Worm (Caenorhabditis elegans) whole organism, young adult: ENCODE results near the gene such-1.

Experiments used
- B0035.1 ChIP-seq: sonication (generic microtip); optimal IDR thresholded peaks from 2 replicates; lab custom pipeline; 2016; ENCODE audit warnings: missing genetic modification characterization, mild to moderate bottlenecking, missing compliant biosample characterization, missing genotype, missing genetic modification reagents
- B0336.3 ChIP-seq: fragments of 200-800 bp; sonication (Bioruptor generic); IDR thresholded peaks from 2 replicates; pipeline ENCODE4 v1.3.6; 2022; ENCODE audit warnings: missing genetic modification characterization, missing compliant biosample characterization
- C06A6.2 ChIP-seq: fragments of 200-800 bp; sonication (Bioruptor generic); conservative IDR thresholded peaks from 2 replicates; pipeline ENCODE4 v1.3.6; 2022; ENCODE audit warnings: missing genetic modification characterization, missing compliant biosample characterization
- C17E4.6 ChIP-seq: fragments of 200-800 bp; sonication (Bioruptor generic); IDR thresholded peaks from 2 replicates; pipeline ENCODE4 v1.3.6; 2022; ENCODE audit warnings: missing genetic modification reagents, missing genetic modification characterization, missing compliant biosample characterization
- F10E7.11 ChIP-seq: sonication (generic microtip); optimal IDR thresholded peaks from 2 replicates; lab custom pipeline; 2017; ENCODE audit warnings: mild to moderate bottlenecking, missing genetic modification characterization, moderate library complexity, missing compliant biosample characterization
- F55B11.4 ChIP-seq: sonication (generic microtip); optimal IDR thresholded peaks from 2 replicates; lab custom pipeline; 2016; ENCODE audit warnings: missing compliant biosample characterization, missing genetic modification characterization, borderline replicate concordance; ENCODE audit not compliant: insufficient read depth
- K11D2.4 ChIP-seq: fragments of 200-800 bp; sonication (Bioruptor generic); IDR thresholded peaks from 2 replicates; pipeline ENCODE4 v1.3.6; 2022; ENCODE audit warnings: missing genetic modification reagents, missing genetic modification characterization, missing compliant biosample characterization
- ZK185.1 ChIP-seq: sonication (generic microtip); optimal IDR thresholded peaks from 2 replicates; lab custom pipeline; 2016; ENCODE audit warnings: mild to moderate bottlenecking, missing genetic modification characterization, missing compliant biosample characterization; ENCODE audit not compliant: poor library complexity, severe bottlenecking
- akir-1 ChIP-seq: fragments of 200-800 bp; sonication (Bioruptor generic); optimal IDR thresholded peaks from 2 replicates; lab custom pipeline; 2018; ENCODE audit warnings: mild to moderate bottlenecking, missing genetic modification characterization, moderate library complexity, missing compliant biosample characterization
- aptf-3 ChIP-seq: fragments of 200-800 bp; sonication (Bioruptor generic); IDR thresholded peaks from 2 replicates; pipeline ENCODE4 v1.3.6; 2022; ENCODE audit warnings: missing genetic modification characterization, missing compliant biosample characterization
- attf-3 ChIP-seq: fragments of 200-800 bp; sonication (Bioruptor generic); conservative IDR thresholded peaks from 2 replicates; pipeline ENCODE4 v1.3.6; 2022; ENCODE audit warnings: missing genetic modification reagents, missing genetic modification characterization, missing compliant biosample characterization
- ccch-3 ChIP-seq: fragments of 200-800 bp; sonication (Bioruptor generic); optimal IDR thresholded peaks from 2 replicates; lab custom pipeline; 2018; ENCODE audit warnings: mild to moderate bottlenecking, missing genetic modification characterization, missing compliant biosample characterization
- cebp-1 ChIP-seq, 2 experiments: fragments of 200-800 bp in 1 of 2; sonication (Bioruptor generic) in 1 of 2; sonication (generic microtip) in 1 of 2; IDR thresholded peaks in 1 of 2; optimal IDR thresholded peaks in 1 of 2; 2 replicates each; pipeline versions ENCODE4 v1.3.6 to Lab custom; 2017 to 2022; ENCODE audit warnings: missing compliant biosample characterization in 2 of 2, missing genetic modification characterization in 2 of 2, mild to moderate bottlenecking in 1 of 2, missing genetic modification reagents in 1 of 2, moderate library complexity in 1 of 2
- cebp-2 ChIP-seq: fragments of 200-800 bp; sonication (Bioruptor generic); IDR thresholded peaks from 2 replicates; pipeline ENCODE4 v1.3.6; 2022; ENCODE audit warnings: missing genetic modification characterization, missing compliant biosample characterization
- ceh-27 ChIP-seq: fragments of 200-800 bp; sonication (Bioruptor generic); optimal IDR thresholded peaks from 2 replicates; lab custom pipeline; 2018; ENCODE audit warnings: mild to moderate bottlenecking, missing genetic modification characterization, moderate library complexity, missing compliant biosample characterization
- ceh-40 ChIP-seq: fragments of 200-800 bp; sonication (Bioruptor generic); IDR thresholded peaks from 2 replicates; pipeline ENCODE4 v1.3.6; 2022; ENCODE audit warnings: missing genetic modification characterization, missing compliant biosample characterization
- ceh-58 ChIP-seq: fragments of 200-800 bp; sonication (Bioruptor generic); IDR thresholded peaks from 2 replicates; pipeline ENCODE4 v1.3.6; 2022; ENCODE audit warnings: missing genetic modification characterization, missing compliant biosample characterization
- ceh-79 ChIP-seq: sonication (generic microtip); optimal IDR thresholded peaks from 2 replicates; lab custom pipeline; 2017; ENCODE audit warnings: mild to moderate bottlenecking, missing genetic modification characterization, missing compliant biosample characterization
- chd-7 ChIP-seq: sonication (generic microtip); optimal IDR thresholded peaks from 2 replicates; lab custom pipeline; 2016; ENCODE audit warnings: mild to moderate bottlenecking, missing genetic modification characterization, moderate library complexity, missing compliant biosample characterization
- die-1 ChIP-seq: sonication (generic microtip); optimal IDR thresholded peaks from 2 replicates; lab custom pipeline; 2016; ENCODE audit warnings: missing genotype, mild to moderate bottlenecking, missing genetic modification characterization, missing compliant biosample characterization
- egrh-3 ChIP-seq: fragments of 200-800 bp; sonication (Bioruptor generic); IDR thresholded peaks from 2 replicates; pipeline ENCODE4 v1.3.6; 2022; ENCODE audit warnings: missing genetic modification reagents, missing genetic modification characterization, missing compliant biosample characterization
- ets-4 ChIP-seq: fragments of 200-800 bp; sonication (Bioruptor generic); optimal IDR thresholded peaks from 2 replicates; lab custom pipeline; 2018; ENCODE audit warnings: mild to moderate bottlenecking, missing genetic modification characterization, missing compliant biosample characterization
- fkh-3 ChIP-seq: sonication (generic microtip); optimal IDR thresholded peaks from 2 replicates; lab custom pipeline; 2016; ENCODE audit warnings: mild to moderate bottlenecking, missing genetic modification characterization, missing compliant biosample characterization
- hlh-12 ChIP-seq: sonication (generic microtip); optimal IDR thresholded peaks from 2 replicates; lab custom pipeline; 2016; ENCODE audit warnings: missing genetic modification characterization, missing compliant biosample characterization
- hmg-1.2 ChIP-seq: fragments of 200-800 bp; sonication (Bioruptor generic); IDR thresholded peaks from 2 replicates; pipeline ENCODE4 v1.3.6; 2022; ENCODE audit warnings: missing genetic modification reagents, missing genetic modification characterization, missing compliant biosample characterization
- hrde-1 ChIP-seq: sonication (generic microtip); optimal IDR thresholded peaks from 2 replicates; lab custom pipeline; 2016; ENCODE audit warnings: missing genetic modification characterization, mild to moderate bottlenecking, missing compliant biosample characterization, moderate library complexity, missing genotype, missing genetic modification reagents, borderline replicate concordance
- let-607 ChIP-seq, 2 experiments: fragments of 200-800 bp in 1 of 2; sonication (Bioruptor generic) in 1 of 2; sonication (generic microtip) in 1 of 2; optimal IDR thresholded peaks; 2 replicates each; lab custom pipeline; 2016 to 2018; ENCODE audit warnings: mild to moderate bottlenecking in 2 of 2, missing compliant biosample characterization in 2 of 2, missing genetic modification characterization in 2 of 2, moderate library complexity in 2 of 2, missing genotype in 1 of 2
- lin-26 ChIP-seq: fragments of 200-800 bp; sonication (Bioruptor generic); IDR thresholded peaks from 2 replicates; pipeline ENCODE4 v1.3.6; 2022; ENCODE audit warnings: missing genetic modification reagents, missing genetic modification characterization, missing compliant biosample characterization
- lin-40 ChIP-seq: sonication (generic microtip); optimal IDR thresholded peaks from 2 replicates; lab custom pipeline; 2016; ENCODE audit warnings: missing genetic modification characterization, mild to moderate bottlenecking, missing compliant biosample characterization, missing genotype, missing genetic modification reagents
- lsy-27 ChIP-seq: sonication (generic microtip); optimal IDR thresholded peaks from 2 replicates; lab custom pipeline; 2017; ENCODE audit warnings: missing genetic modification characterization, mild to moderate bottlenecking, missing compliant biosample characterization, antibody characterized with exemption, missing genotype, borderline replicate concordance; ENCODE audit not compliant: insufficient read depth
- madf-3 ChIP-seq: fragments of 200-800 bp; sonication (Bioruptor generic); IDR thresholded peaks from 2 replicates; pipeline ENCODE4 v1.3.6; 2022; ENCODE audit warnings: missing genetic modification reagents, missing genetic modification characterization, missing compliant biosample characterization
- mes-4 ChIP-seq: sonication (generic microtip); optimal IDR thresholded peaks from 2 replicates; lab custom pipeline; 2016; ENCODE audit warnings: missing genotype, missing genetic modification characterization, missing compliant biosample characterization
- nfya-2 ChIP-seq: fragments of 200-800 bp; sonication (Bioruptor generic); IDR thresholded peaks from 2 replicates; pipeline ENCODE4 v1.3.6; 2022; ENCODE audit warnings: missing genetic modification reagents, missing genetic modification characterization, missing compliant biosample characterization
- nhr-120 ChIP-seq: fragments of 200-800 bp; sonication (Bioruptor generic); IDR thresholded peaks from 2 replicates; pipeline ENCODE4 v1.3.6; 2022; ENCODE audit warnings: missing genetic modification characterization, missing compliant biosample characterization
- nhr-179 ChIP-seq: sonication (generic microtip); optimal IDR thresholded peaks from 2 replicates; lab custom pipeline; 2016; ENCODE audit warnings: mild to moderate bottlenecking, missing genetic modification characterization, missing compliant biosample characterization
- nhr-27 ChIP-seq: fragments of 200-800 bp; sonication (Bioruptor generic); optimal IDR thresholded peaks from 2 replicates; lab custom pipeline; 2018; ENCODE audit warnings: mild to moderate bottlenecking, missing genetic modification characterization, moderate library complexity, missing compliant biosample characterization
- pbrm-1 ChIP-seq: fragments of 200-800 bp; sonication (Bioruptor generic); IDR thresholded peaks from 2 replicates; pipeline ENCODE4 v1.3.6; 2022; ENCODE audit warnings: missing genetic modification reagents, missing genetic modification characterization, missing compliant biosample characterization
- pha-4 ChIP-seq: fragments of 150-350 bp; sonication (generic microtip); optimal IDR thresholded peaks from 2 replicates; lab custom pipeline; 2014; ENCODE audit warnings: missing biosample characterization, missing genetic modification reagents, missing genetic modification characterization
- rcor-1 ChIP-seq: fragments of 200-800 bp; sonication (Bioruptor generic); IDR thresholded peaks from 2 replicates; pipeline ENCODE4 v1.3.6; 2022; ENCODE audit warnings: missing genetic modification reagents, missing genetic modification characterization, missing compliant biosample characterization
- rpc-1 ChIP-seq, 2 experiments: fragments of 150-350 bp in 1 of 2; sonication (generic microtip) in 1 of 2; optimal IDR thresholded peaks; 2 replicates each; lab custom pipeline; 2014 to 2018; ENCODE audit warnings: missing biosample characterization in 1 of 2, missing genetic modification characterization in 1 of 2, missing genetic modification reagents in 1 of 2, missing genotype in 1 of 2
- snpc-4 ChIP-seq, 5 experiments: fragments of 150-350 bp in 1 of 5; sonication (generic microtip) in 4 of 5; optimal IDR thresholded peaks; 2 replicates each; lab custom pipeline; 2014 to 2018; ENCODE audit warnings: missing genetic modification characterization in 5 of 5, missing biosample characterization in 3 of 5, antibody characterized with exemption in 2 of 5, mild to moderate bottlenecking in 2 of 5, missing compliant biosample characterization in 2 of 5, missing genotype in 2 of 5, moderate library complexity in 2 of 5, missing genetic modification reagents in 1 of 5
- somi-1 ChIP-seq: fragments of 200-800 bp; sonication (Bioruptor generic); optimal IDR thresholded peaks from 2 replicates; lab custom pipeline; 2018; ENCODE audit warnings: mild to moderate bottlenecking, missing genetic modification characterization, missing compliant biosample characterization
- sptf-2 ChIP-seq: fragments of 200-800 bp; sonication (Bioruptor generic); optimal IDR thresholded peaks from 2 replicates; lab custom pipeline; 2018; ENCODE audit warnings: mild to moderate bottlenecking, missing genetic modification characterization, missing compliant biosample characterization
- tlf-1 ChIP-seq: fragments of 200-800 bp; sonication (Bioruptor generic); optimal IDR thresholded peaks from 2 replicates; lab custom pipeline; 2018; ENCODE audit warnings: mild to moderate bottlenecking, missing genetic modification characterization, missing compliant biosample characterization
- zfh-2 ChIP-seq: fragments of 200-800 bp; sonication (Bioruptor generic); conservative IDR thresholded peaks from 2 replicates; pipeline ENCODE4 v1.3.6; 2022; ENCODE audit warnings: missing genetic modification reagents, missing genetic modification characterization, missing compliant biosample characterization
- zim-3 ChIP-seq: sonication (generic microtip); optimal IDR thresholded peaks from 2 replicates; lab custom pipeline; 2017; ENCODE audit warnings: mild to moderate bottlenecking, missing genetic modification characterization, moderate library complexity, missing compliant biosample characterization

Gene such-1

ce11 chrIII:11524073-11524472 lies 514 bp upstream of the such-1 start (continued):
- TF ChIP-seq nfya-2 (GFP tag; lab: Robert Waterston, UW): no peak
- no peak for TF ChIP-seq ets-4 (GFP tag; lab: Kevin White, UChicago)
- TF ChIP-seq nhr-120: no peak
- TF ChIP-seq lin-26: no peak
- TF ChIP-seq rcor-1 (GFP tag; lab: Robert Waterston, UW): 0 out of 2 replicates have a peak, but pooled peaks have one; percentile 21
- no peak for TF ChIP-seq rpc-1 (optimal IDR thresholded peaks at IDR 0.05; lab: Kevin White, UChicago)
- TF ChIP-seq rpc-1 (tag; optimal IDR thresholded peaks at IDR 0.05; lab: Kevin White, UChicago): no peak
- TF ChIP-seq B0035.1: no peak
- TF ChIP-seq cebp-1 (GFP tag; IDR thresholded peaks at IDR 0.05; lab: Robert Waterston, UW): no peak
- TF ChIP-seq cebp-1 (tag; optimal IDR thresholded peaks at IDR 0.05; lab: Kevin White, UChicago): no peak
- TF ChIP-seq lin-40 (tag; lab: Kevin White, UChicago): no peak
- TF ChIP-seq F10E7.11: no peak
- peak; percentile 94 for TF ChIP-seq hmg-1.2 (GFP tag; lab: Robert Waterston, UW)
- peak; percentile 31 for TF ChIP-seq tlf-1
- no peak for TF ChIP-seq hlh-12 (tag; lab: Kevin White, UChicago)
- TF ChIP-seq fkh-3 (tag; lab: Kevin White, UChicago): no peak
- no peak for TF ChIP-seq somi-1 (GFP tag; lab: Kevin White, UChicago)
- TF ChIP-seq hrde-1 (tag; lab: Kevin White, UChicago): no peak
- TF ChIP-seq F55B11.4 (tag; lab: Kevin White, UChicago): no peak
- no peak for TF ChIP-seq ceh-27
- no peak for TF ChIP-seq C06A6.2 (GFP tag; lab: Robert Waterston, UW)
- TF ChIP-seq attf-3: no peak
- no peak for TF ChIP-seq C17E4.6 (GFP tag; lab: Robert Waterston, UW)
- TF ChIP-seq mes-4 (tag; lab: Kevin White, UChicago): no peak
- TF ChIP-seq K11D2.4 (GFP tag; lab: Robert Waterston, UW): no peak
- no peak for TF ChIP-seq zim-3 (tag; lab: Kevin White, UChicago)
- no peak for TF ChIP-seq pha-4 (tag; lab: Kevin White, UChicago)
- TF ChIP-seq akir-1 (GFP tag; lab: Kevin White, UChicago): no peak
- TF ChIP-seq aptf-3: no peak
- TF ChIP-seq ccch-3: no peak
- TF ChIP-seq B0336.3 (GFP tag; lab: Robert Waterston, UW): 0 out of 2 replicates have a peak, but pooled peaks have one; percentile 45
- no peak for TF ChIP-seq ceh-58 (GFP tag; lab: Robert Waterston, UW)
- no peak for TF ChIP-seq let-607 (tag; optimal IDR thresholded peaks at IDR 0.05; lab: Kevin White, UChicago)
- TF ChIP-seq ceh-40 (GFP tag; lab: Robert Waterston, UW): no peak
- no peak for TF ChIP-seq ZK185.1
- TF ChIP-seq snpc-4 (GFP tag; optimal IDR thresholded peaks at IDR 0.05; lab: Kevin White, UChicago): no peak
- TF ChIP-seq snpc-4 (tag; optimal IDR thresholded peaks at IDR 0.05; lab: Kevin White, UChicago): no peak
- TF ChIP-seq die-1: no peak
- no peak for TF ChIP-seq chd-7 (tag; lab: Kevin White, UChicago)

ce11 chrIII:11510826-11511225 lies 12.7 kb downstream of the such-1 start:
- TF ChIP-seq zfh-2 (GFP tag; lab: Robert Waterston, UW) (peak; percentile 78), hmg-1.2 (GFP tag; lab: Robert Waterston, UW) (no peak), egrh-3 (GFP tag; lab: Robert Waterston, UW) (peak; percentile 75; the same call in 1 of the 2 replicates), madf-3 (no peak), ceh-79 (tag; lab: Kevin White, UChicago) (no peak), nhr-179 (no peak), nhr-27 (tag; lab: Kevin White, UChicago) (no peak), cebp-2 (GFP tag; lab: Robert Waterston, UW) (no peak), sptf-2 (GFP tag; lab: Kevin White, UChicago) (no peak), lsy-27 (no peak), pbrm-1 (no peak)
